Worm (Caenorhabditis elegans): ENCODE data around the gene cox-10.

Gene cox-10

DNA sequence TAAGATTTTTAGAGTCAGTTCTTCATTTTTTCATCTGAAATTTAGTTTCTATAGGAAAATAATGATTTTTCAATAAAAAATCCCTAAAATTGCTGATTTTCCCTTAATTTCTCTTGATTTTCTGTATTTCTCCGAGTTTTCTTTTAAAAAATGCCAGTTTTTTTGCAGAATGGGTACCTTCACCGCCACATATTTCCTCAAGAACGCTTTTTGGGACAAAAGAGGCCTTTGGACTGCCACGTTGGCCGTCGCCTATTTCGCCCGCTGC, 953 bp upstream of the cox-10 start, which contains the start of gene Y38E10A.24:
Y38E10A.24 (plus strand) TSS at position 169 of the 268 bp plus-strand sequence.
- TF ChIP-seq ceh-2 (tag; optimal IDR thresholded peaks at IDR 0.05) (no peak), ama-1 (optimal IDR thresholded peaks at IDR 0.05) (no peak), unc-55 (GFP tag; optimal IDR thresholded peaks at IDR 0.05) (no peak)

DNA sequence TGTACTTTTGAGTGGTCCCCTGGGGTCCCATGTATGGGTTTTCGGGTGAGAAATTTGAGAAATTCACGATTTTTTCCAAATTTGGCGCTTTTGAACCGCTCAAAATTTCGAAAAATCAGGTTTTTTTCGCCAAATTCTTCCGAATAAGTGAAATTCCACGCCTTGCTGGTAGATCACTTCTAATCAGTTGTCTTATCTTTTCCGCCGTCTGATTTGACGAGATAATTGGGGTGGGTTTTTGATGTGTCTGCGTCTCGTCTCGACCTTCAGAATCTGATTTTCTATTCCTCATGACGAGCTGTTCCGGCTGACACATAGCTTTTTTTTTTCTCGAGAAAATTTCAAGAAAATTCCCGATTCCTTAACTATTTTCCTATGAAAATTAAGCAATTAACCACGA, 9.6 kb downstream of the cox-10 start:
- TF ChIP-seq elt-2 (tag; optimal IDR thresholded peaks at IDR 0.05) = peak; percentile 60
- TF ChIP-seq fkh-6 (tag; optimal IDR thresholded peaks at IDR 0.05) = no peak
- no peak for TF ChIP-seq elt-4 (tag; optimal IDR thresholded peaks at IDR 0.05)

DNA sequence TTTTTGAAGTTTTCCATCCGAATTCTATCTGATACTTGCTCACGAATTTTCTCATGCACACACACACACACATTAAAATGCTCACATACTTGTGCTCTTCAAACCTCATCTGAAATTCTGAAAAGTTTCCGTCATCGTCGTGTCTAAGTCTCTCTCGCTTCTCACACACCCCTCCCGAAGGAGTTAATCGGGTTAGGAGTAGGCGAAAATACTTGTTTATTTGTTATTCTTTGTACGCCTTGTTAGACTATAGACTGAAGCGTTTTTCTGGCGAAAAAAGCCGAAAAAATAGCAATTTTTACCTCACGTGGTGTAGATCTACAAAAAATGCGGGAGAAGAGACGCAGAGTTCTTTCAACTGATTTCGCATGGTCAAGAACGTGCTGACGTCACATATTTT, 11.2 kb downstream of the cox-10 start:
- no peak for TF ChIP-seq T23F11.4 (GFP tag; optimal IDR thresholded peaks at IDR 0.05)
- TF ChIP-seq unc-42 (tag; optimal IDR thresholded peaks at IDR 0.05) = peak; percentile 54

DNA sequence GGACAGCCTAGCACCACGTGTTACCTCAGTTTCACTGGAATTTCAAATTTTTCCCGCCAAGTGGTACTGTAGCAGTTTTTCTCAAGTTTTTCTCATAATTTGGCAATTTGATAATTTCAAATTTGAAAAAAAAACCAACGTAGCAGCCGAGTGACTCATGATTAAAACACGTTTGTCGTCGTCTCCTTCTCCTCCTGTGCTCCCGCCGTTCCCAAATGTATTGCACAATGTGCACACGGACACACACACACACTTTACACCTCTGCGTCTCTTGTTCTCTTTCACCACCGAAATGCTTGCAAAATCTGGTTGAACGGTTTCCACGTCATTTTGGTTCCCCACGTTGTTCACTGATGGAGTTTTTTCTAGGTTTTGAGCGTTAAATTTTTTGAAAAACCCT, 11.6 kb downstream of the cox-10 start:
- no peak for TF ChIP-seq tbx-2 (tag; optimal IDR thresholded peaks at IDR 0.05)
- TF ChIP-seq ceh-6 (GFP tag; optimal IDR thresholded peaks at IDR 0.05) = no peak
- no peak for TF ChIP-seq madf-2 (tag; optimal IDR thresholded peaks at IDR 0.05)
- TF ChIP-seq ceh-31 (tag; optimal IDR thresholded peaks at IDR 0.05) = no peak
- TF ChIP-seq ama-1 (optimal IDR thresholded peaks at IDR 0.05) = no peak
- TF ChIP-seq ceh-19 (GFP tag; optimal IDR thresholded peaks at IDR 0.05) = no peak
- no peak for TF ChIP-seq pag-3 (tag; optimal IDR thresholded peaks at IDR 0.05; ENCODE audit: borderline replicate concordance)
- TF ChIP-seq nhr-11 (tag; optimal IDR thresholded peaks at IDR 0.05) = no peak
- TF ChIP-seq sdc-2 (tag; optimal IDR thresholded peaks at IDR 0.05) = no peak
- TF ChIP-seq ceh-14 (tag; optimal IDR thresholded peaks at IDR 0.05) = no peak
- no peak for TF ChIP-seq nfya-1 (tag; optimal IDR thresholded peaks at IDR 0.05)
- TF ChIP-seq fkh-10 (GFP tag; optimal IDR thresholded peaks at IDR 0.05) = no peak
- no peak for TF ChIP-seq syd-9 (tag; optimal IDR thresholded peaks at IDR 0.05)
- TF ChIP-seq pat-9 (tag; optimal IDR thresholded peaks at IDR 0.05) = no peak
- no peak for TF ChIP-seq elt-2 (tag; optimal IDR thresholded peaks at IDR 0.05)
- TF ChIP-seq ceh-45 (GFP tag; IDR thresholded peaks at IDR 0.05) = no peak

- no peak for TF ChIP-seq madf-2 (tag; optimal IDR thresholded peaks at IDR 0.05)
- no peak for TF ChIP-seq ceh-19 (GFP tag; optimal IDR thresholded peaks at IDR 0.05)
- no peak for TF ChIP-seq ama-1 (optimal IDR thresholded peaks at IDR 0.05)
- TF ChIP-seq sdc-2 (tag; optimal IDR thresholded peaks at IDR 0.05) = no peak
- no peak for TF ChIP-seq K02D7.2 (tag; optimal IDR thresholded peaks at IDR 0.05)
- TF ChIP-seq tbx-7 (tag; optimal IDR thresholded peaks at IDR 0.05) = no peak
- TF ChIP-seq hlh-8 (tag; optimal IDR thresholded peaks at IDR 0.05) = no peak
- no peak for TF ChIP-seq ttx-3 (tag; optimal IDR thresholded peaks at IDR 0.05)
- TF ChIP-seq nhr-232 (tag; optimal IDR thresholded peaks at IDR 0.05) = no peak
- no peak for TF ChIP-seq elt-2 (tag; optimal IDR thresholded peaks at IDR 0.05)
- no peak for TF ChIP-seq sox-2 (GFP tag; IDR thresholded peaks at IDR 0.05)
- no peak for TF ChIP-seq ahr-1 (tag; optimal IDR thresholded peaks at IDR 0.05)
- no peak for TF ChIP-seq ceh-31 (tag; optimal IDR thresholded peaks at IDR 0.05)
- no peak for TF ChIP-seq nfya-1 (tag; optimal IDR thresholded peaks at IDR 0.05)
- no peak for TF ChIP-seq ets-4 (tag; optimal IDR thresholded peaks at IDR 0.05)
- no peak for TF ChIP-seq che-1 (tag; optimal IDR thresholded peaks at IDR 0.05)
- no peak for TF ChIP-seq ceh-45 (GFP tag; IDR thresholded peaks at IDR 0.05)
- TF ChIP-seq ref-2 (tag; optimal IDR thresholded peaks at IDR 0.05) = no peak
Observed at ce11 chrII:12692694-12693093, 12.9 kb downstream of the cox-10 start.

- no peak for TF ChIP-seq madf-2 (tag; optimal IDR thresholded peaks at IDR 0.05)
- TF ChIP-seq unc-3 (GFP tag; conservative IDR thresholded peaks at IDR 0.05) = no peak
- no peak for TF ChIP-seq unc-3 (tag; optimal IDR thresholded peaks at IDR 0.05)
- TF ChIP-seq lim-6 (tag; optimal IDR thresholded peaks at IDR 0.05) = no peak
- no peak for TF ChIP-seq pha-4 (tag; optimal IDR thresholded peaks at IDR 0.05)
- TF ChIP-seq nhr-232 (tag; optimal IDR thresholded peaks at IDR 0.05) = no peak
- no peak for TF ChIP-seq T23F11.4 (GFP tag; optimal IDR thresholded peaks at IDR 0.05)
- no peak for TF ChIP-seq ceh-18 (tag; optimal IDR thresholded peaks at IDR 0.05)
- TF ChIP-seq ets-4 (tag; optimal IDR thresholded peaks at IDR 0.05) = no peak
- no peak for TF ChIP-seq tbx-7 (tag; optimal IDR thresholded peaks at IDR 0.05)
- no peak for TF ChIP-seq fkh-6 (tag; optimal IDR thresholded peaks at IDR 0.05)
- TF ChIP-seq ama-1 (optimal IDR thresholded peaks at IDR 0.05) = no peak
- no peak for TF ChIP-seq rnt-1 (tag; optimal IDR thresholded peaks at IDR 0.05)
- TF ChIP-seq elt-4 (tag; optimal IDR thresholded peaks at IDR 0.05) = no peak
Observed at ce11 chrII:12694112-12694511, 14.4 kb downstream of the cox-10 start, which contains the start of gene tbc-17. Gene tbc-17 (plus strand): TSS chrII:12694412.
